Worm (Caenorhabditis elegans): ENCODE data around the gene afmd-2.

- TF ChIP-seq him-1 (tag; optimal IDR thresholded peaks at IDR 0.05) (no peak), dao-5 (tag; optimal IDR thresholded peaks at IDR 0.05) (no peak), W03F9.2 (tag; optimal IDR thresholded peaks at IDR 0.05) (no peak)
Measured at ce11 chrIV:13555508-13555907, 46.5 kb downstream of the afmd-2 start.
